Fruit fly (Drosophila melanogaster): ENCODE data around the gene CG11710.
"Not testable (repeated sequence)": the region's sequence is repeated elsewhere in the genome, so short reads cannot be mapped to it uniquely, and the experiment has no call there.

The CG11710 gene

dm6 chrX:20429482-20430204, at the start of gene CG11710, which contains the start of gene mal:
TSS of gene CG11710 (minus strand) at chrX:20429673.
TSS of gene mal (plus strand) at chrX:20429675.
- no peak for TF ChIP-seq pan (optimal IDR thresholded peaks at IDR 0.05)
- TF ChIP-seq usp (GFP tag; optimal IDR thresholded peaks at IDR 0.05) = no peak

DNA sequence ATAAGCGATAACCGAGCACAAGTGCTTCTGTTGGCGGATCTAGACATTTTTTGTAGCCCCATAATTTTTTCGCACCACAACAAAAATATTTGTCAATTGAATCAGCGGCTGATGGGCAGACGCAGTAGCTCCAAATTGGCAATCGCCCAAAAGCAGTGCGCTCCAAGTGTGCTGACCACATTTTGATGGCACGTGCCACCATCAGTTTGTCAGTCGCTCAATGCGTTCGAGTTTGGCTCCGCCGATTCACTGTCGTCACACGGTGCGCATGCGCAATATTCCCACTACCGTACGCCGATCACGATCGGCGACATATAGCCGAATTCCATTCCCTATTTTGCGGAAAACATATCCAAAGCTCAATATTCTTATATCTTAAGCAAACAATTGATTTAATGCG, 49.2 kb upstream of the CG11710 start:
- no peak for TF ChIP-seq psq (optimal IDR thresholded peaks at IDR 0.05)
- no peak for TF ChIP-seq pan (optimal IDR thresholded peaks at IDR 0.05)
- no peak for TF ChIP-seq Dll (optimal IDR thresholded peaks at IDR 0.05)
- TF ChIP-seq CG8478 (optimal IDR thresholded peaks at IDR 0.05) = no peak
- TF ChIP-seq EcR (GFP tag; optimal IDR thresholded peaks at IDR 0.05) = no peak
- TF ChIP-seq usp (GFP tag; optimal IDR thresholded peaks at IDR 0.05) = no peak

- TF ChIP-seq usp (GFP tag; optimal IDR thresholded peaks at IDR 0.05) (no peak), pan (optimal IDR thresholded peaks at IDR 0.05) (no peak), psq (optimal IDR thresholded peaks at IDR 0.05) (no peak), CG8478 (optimal IDR thresholded peaks at IDR 0.05) (no peak), EcR (GFP tag; optimal IDR thresholded peaks at IDR 0.05) (no peak)
Observed at dm6 chrX:20470701-20471100, 41.2 kb upstream of the CG11710 start.

dm6 chrX:20468192-20468591, 38.7 kb upstream of the CG11710 start:
- TF ChIP-seq EcR (GFP tag; optimal IDR thresholded peaks at IDR 0.05) = no peak
- TF ChIP-seq pan (optimal IDR thresholded peaks at IDR 0.05) = no peak
- TF ChIP-seq usp (GFP tag; optimal IDR thresholded peaks at IDR 0.05) = no peak
- TF ChIP-seq CG8478 (optimal IDR thresholded peaks at IDR 0.05) = no peak
- TF ChIP-seq psq (optimal IDR thresholded peaks at IDR 0.05) = no peak
- TF ChIP-seq Dll (optimal IDR thresholded peaks at IDR 0.05) = no peak

dm6 chrX:20467155-20467554, 37.7 kb upstream of the CG11710 start, which contains the start of gene GstT3:
TSS of gene GstT3 (plus strand) at chrX:20467455.
- no peak for TF ChIP-seq Dll (optimal IDR thresholded peaks at IDR 0.05)
- no peak for TF ChIP-seq CG8478 (optimal IDR thresholded peaks at IDR 0.05)
- TF ChIP-seq pan (optimal IDR thresholded peaks at IDR 0.05) = no peak
- TF ChIP-seq psq (optimal IDR thresholded peaks at IDR 0.05) = no peak
- no peak for TF ChIP-seq EcR (GFP tag; optimal IDR thresholded peaks at IDR 0.05)
- TF ChIP-seq usp (GFP tag; optimal IDR thresholded peaks at IDR 0.05) = no peak

DNA sequence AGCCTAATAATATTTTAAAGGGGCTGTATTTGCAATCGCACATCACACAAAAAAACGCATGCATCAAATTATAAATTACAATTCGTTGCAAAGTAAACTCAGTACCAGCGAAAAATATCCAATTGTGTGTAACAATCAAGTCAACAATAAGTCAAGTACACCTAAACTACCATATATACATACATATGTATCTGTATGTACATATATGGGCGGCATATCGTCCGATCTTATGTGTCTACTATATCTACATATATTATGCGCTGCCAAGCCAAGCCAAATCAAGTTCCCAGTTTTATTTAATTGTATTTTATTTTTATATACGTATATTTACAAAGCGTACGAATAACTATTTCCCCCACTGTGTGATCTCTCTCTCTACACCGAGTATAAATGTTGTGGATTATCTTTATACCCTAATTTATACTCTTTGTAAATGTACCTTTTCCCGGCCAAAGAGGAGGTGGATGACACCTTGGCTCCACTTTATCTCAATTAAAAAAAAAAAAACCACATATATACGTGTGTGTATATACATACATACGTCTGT, 37.0 kb upstream of the CG11710 start:
- TF ChIP-seq psq (optimal IDR thresholded peaks at IDR 0.05) (no peak), EcR (GFP tag; optimal IDR thresholded peaks at IDR 0.05) (no peak), CG8478 (optimal IDR thresholded peaks at IDR 0.05) (no peak), pan (optimal IDR thresholded peaks at IDR 0.05) (no peak), Dll (optimal IDR thresholded peaks at IDR 0.05) (no peak), usp (GFP tag; optimal IDR thresholded peaks at IDR 0.05) (no peak)

- no peak for TF ChIP-seq CG8478 (optimal IDR thresholded peaks at IDR 0.05)
- TF ChIP-seq Dll (optimal IDR thresholded peaks at IDR 0.05) = no peak
- TF ChIP-seq EcR (GFP tag; optimal IDR thresholded peaks at IDR 0.05) = no peak
- no peak for TF ChIP-seq usp (GFP tag; optimal IDR thresholded peaks at IDR 0.05)
- TF ChIP-seq psq (optimal IDR thresholded peaks at IDR 0.05) = no peak
- TF ChIP-seq pan (optimal IDR thresholded peaks at IDR 0.05) = no peak
Observed at dm6 chrX:20448828-20449427, 19.5 kb upstream of the CG11710 start, which contains the start of gene tbc. TSS of gene tbc (plus strand) at chrX:20449331.

DNA sequence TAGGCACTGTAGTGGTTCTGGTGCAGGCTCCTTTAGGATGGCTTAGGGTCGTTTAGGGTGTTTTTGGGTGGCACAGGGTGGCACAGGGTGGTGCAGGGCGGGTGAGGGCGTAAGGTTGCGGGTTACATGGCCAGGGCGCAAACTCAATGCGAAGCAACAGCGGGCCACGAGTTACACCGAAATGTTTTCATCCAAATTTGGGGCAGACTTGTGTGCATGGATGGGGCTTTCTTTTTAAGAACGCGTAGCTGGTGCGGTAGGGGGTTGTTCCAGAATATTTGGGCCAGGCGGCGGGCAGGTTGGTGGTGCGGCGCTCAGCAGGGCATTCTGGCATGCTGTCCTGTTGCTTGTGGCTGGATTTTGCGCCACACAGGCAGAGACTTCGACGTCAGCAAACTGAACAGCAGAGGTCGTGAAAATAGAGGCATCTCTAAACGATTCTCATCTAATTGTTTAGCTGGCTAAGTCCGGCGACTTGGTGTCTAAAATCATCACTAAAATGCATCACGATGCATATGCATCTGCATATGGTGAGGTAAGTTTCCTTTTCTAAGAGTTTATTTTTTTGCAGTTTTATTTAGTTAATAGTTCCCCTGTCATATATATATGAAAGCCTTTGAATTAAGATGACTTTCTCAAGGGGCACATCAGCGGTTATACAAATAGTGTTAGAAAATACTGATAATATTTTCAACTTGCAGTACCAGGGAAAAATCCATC, 18.6 kb upstream of the CG11710 start:
- TF ChIP-seq pan (optimal IDR thresholded peaks at IDR 0.05) = no peak
- TF ChIP-seq CG8478 (optimal IDR thresholded peaks at IDR 0.05) = no peak
- TF ChIP-seq EcR (GFP tag; optimal IDR thresholded peaks at IDR 0.05) = no peak
- no peak for TF ChIP-seq psq (optimal IDR thresholded peaks at IDR 0.05)
- TF ChIP-seq Dll (optimal IDR thresholded peaks at IDR 0.05) = no peak
- no peak for TF ChIP-seq usp (GFP tag; optimal IDR thresholded peaks at IDR 0.05)

- not testable (repeated sequence) for TF ChIP-seq EcR (GFP tag; optimal IDR thresholded peaks at IDR 0.05); usp (GFP tag; optimal IDR thresholded peaks at IDR 0.05); pan (optimal IDR thresholded peaks at IDR 0.05)
Observed at dm6 chrX:20446071-20446470, 16.6 kb upstream of the CG11710 start, which contains the start of gene CG42578. TSS of gene CG42578 (plus strand) at chrX:20446371.

DNA sequence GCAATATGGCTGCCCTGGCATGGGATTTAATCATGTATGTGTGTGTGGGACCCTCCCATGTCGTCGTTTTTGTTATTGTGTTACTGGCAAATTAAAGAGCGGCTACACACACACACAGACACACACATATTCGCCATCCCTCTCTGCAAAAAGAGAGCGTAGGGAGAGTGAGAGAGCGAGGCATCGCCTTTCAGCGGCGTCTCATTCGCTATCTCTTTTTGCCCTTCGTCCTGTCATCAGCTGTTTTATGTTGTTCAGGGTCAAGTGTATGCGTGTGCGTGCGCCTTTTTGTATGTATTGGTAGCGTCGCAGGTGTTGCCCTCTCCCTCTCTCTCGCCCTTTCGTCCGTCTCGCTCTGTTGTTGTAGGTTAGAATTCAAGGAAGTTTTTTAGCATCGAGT, 7.4 kb upstream of the CG11710 start:
- TF ChIP-seq Dll (optimal IDR thresholded peaks at IDR 0.05) = no peak

DNA sequence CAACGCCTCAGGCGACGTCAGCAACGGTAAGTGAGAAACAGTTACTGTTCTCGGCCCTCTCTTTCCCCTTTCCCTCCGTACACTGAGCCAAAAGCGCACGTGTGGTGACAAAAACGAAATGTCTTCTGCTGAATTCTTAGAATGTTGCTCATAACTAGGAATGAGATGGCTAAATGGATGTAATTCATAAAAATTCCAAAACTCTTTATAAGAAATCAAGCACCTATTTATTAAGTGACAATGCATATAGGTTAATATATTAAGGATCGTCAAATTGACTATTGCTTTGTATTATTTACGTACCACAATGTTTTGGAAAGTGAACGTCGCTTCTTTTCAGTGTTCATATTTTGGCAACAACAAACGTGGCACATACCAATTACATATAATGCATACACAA, 5.1 kb upstream of the CG11710 start:
- TF ChIP-seq usp (GFP tag; optimal IDR thresholded peaks at IDR 0.05) = no peak
- TF ChIP-seq CG8478 (optimal IDR thresholded peaks at IDR 0.05) = no peak
- TF ChIP-seq EcR (GFP tag; optimal IDR thresholded peaks at IDR 0.05) = no peak
- no peak for TF ChIP-seq psq (optimal IDR thresholded peaks at IDR 0.05)
- TF ChIP-seq Dll (optimal IDR thresholded peaks at IDR 0.05) = no peak
- TF ChIP-seq pan (optimal IDR thresholded peaks at IDR 0.05) = no peak

Data from whole organism.